Fruit fly (Drosophila melanogaster) S2 (cell line): ENCODE data around the gene I-t.

Source experiments
- CG8478 ChIP-seq: fragments of >200 bp; optimal IDR thresholded peaks from 2 replicates; lab custom pipeline; 2018
- CTCF ChIP-seq, 2 experiments: fragments of >200 bp; optimal IDR thresholded peaks; 2 replicates each; lab custom pipeline; 2018

Gene I-t

DNA sequence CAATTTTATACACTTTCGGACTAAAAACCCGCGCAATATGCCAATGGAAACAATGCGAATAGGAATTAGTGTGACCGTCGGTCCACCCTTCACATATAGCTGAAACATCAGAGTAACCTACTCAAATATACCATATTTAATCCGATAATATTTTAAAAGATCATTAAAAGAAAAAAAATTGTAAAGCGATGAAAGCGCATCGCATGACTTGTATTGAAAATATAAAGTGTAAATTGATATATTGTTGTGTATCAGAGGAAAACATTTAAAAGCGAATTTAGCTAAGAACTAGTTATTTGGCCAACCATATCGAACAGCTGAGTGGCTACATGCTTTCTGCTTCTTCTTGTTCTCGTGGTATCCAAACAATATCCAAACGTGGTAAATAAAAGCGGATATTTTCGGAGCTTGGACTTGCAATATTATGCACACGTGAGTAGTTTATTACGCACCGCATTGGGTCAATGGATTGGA lies 37.9 kb downstream of the I-t start, which contains the start of the genes Blm and CG14722:
Gene Blm, minus strand, starts transcription at position 54 of the 474 bp plus-strand sequence.
Gene CG14722, plus strand, starts transcription at position 161 of the 474 bp plus-strand sequence.
- no peak for TF ChIP-seq CTCF (optimal IDR thresholded peaks at IDR 0.05; lab: Kevin White, UChicago)
- TF ChIP-seq CG8478: no peak

DNA sequence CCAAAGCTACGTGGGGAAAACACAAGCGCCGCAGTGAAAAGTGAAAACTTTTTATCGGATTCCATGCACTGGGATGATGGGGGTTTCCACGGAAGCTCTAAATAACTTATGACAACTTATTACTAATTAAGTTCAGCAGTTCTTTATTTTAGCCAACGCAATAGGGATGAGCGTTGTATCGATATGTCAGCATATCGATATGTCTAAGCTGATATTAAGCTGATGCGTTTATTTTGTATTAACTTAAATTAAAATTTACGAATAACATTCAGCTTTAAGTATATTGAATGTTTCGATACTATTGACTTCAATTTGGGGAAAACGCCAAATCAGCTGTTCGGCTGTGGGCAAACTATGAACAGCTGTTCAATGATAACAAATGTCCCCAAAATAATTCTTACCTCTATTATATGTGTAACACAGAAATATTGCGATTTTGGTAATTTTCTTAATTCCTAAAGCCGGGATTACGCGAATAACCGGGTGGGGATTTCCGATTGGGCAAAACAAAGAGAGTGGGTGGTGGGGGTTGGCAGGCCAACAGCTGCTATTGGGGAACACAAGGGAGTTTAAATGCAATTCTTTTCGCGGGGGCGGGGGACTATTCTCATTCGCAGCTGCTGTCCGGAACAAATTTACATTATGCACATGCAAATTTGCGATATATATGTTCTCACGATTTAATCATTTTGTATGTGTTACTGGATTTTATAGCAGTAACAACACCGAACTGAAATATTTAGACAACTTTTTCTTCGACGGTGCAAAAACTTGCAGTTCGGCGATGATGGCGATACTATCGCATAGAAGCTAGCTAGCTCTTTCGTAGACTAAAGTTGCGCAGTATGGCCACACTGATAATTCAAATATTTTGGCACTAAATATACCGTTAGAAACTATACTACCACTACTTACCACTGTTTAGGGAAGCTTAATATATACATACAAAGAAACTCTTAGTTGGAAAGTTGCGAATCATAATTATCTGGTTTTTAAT lies 45.8 kb downstream of the I-t start, which contains the start of gene CG6923:
Gene CG6923, minus strand, starts transcription at position 733 of the 997 bp plus-strand sequence.
- TF ChIP-seq CG8478 (no peak), CTCF (optimal IDR thresholded peaks at IDR 0.05; lab: Kevin White, UChicago) (no peak)

DNA sequence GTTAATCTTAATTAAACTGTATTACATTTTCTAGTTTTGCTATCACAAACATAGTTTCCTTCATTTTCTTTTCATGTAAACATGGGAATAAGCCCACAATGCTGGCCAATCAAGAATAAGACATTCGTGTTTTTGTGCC lies 46.3 kb downstream of the I-t start, which contains the start of gene CG43062:
Gene CG43062, plus strand, starts transcription at position 40 of the 139 bp plus-strand sequence.
- TF ChIP-seq CTCF (optimal IDR thresholded peaks at IDR 0.05; lab: Kevin White, UChicago): no peak
- TF ChIP-seq CG8478: no peak

DNA sequence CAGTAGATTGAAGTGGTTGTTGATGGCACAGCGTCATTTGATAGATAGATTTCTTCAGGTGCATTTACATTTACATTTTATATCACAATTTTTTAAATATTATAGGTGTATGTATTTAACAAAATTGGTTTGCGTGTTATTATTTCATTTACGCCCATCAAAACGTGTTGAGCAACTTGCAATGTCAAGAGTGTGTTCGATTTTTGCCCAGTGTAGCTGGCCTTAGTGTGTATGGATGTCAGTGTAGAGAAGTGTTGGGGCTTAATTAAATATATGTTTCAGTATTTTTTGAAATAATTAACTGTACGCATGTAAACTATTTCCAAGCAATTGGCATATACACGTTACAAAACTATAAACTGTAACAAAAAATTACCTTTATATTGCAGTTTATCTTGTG lies 47.9 kb downstream of the I-t start:
- TF ChIP-seq CTCF (optimal IDR thresholded peaks at IDR 0.05; lab: Kevin White, UChicago) (no peak), CG8478 (no peak)
